Worm (Caenorhabditis elegans): ENCODE measurements around the gene srt-17.

Gene srt-17

ce11 chrV:622902-623301 lies 1.9 kb downstream of the srt-17 start, which contains the start of gene F48G7.5:
Gene F48G7.5 (minus strand): TSS chrV:622935.
- TF ChIP-seq nhr-11 (tag; optimal IDR thresholded peaks at IDR 0.05) (no peak), elt-2 (tag; optimal IDR thresholded peaks at IDR 0.05) (peak; percentile 29)

ce11 chrV:620987-621386 lies 3.8 kb downstream of the srt-17 start:
- TF ChIP-seq jun-1 (tag; optimal IDR thresholded peaks at IDR 0.05) = no peak
- TF ChIP-seq grh-1 (GFP tag; IDR thresholded peaks at IDR 0.05) = no peak
- TF ChIP-seq lin-14 (GFP tag; optimal IDR thresholded peaks at IDR 0.05) = no peak
- TF ChIP-seq ama-1 (optimal IDR thresholded peaks at IDR 0.05) = no peak
- no peak for TF ChIP-seq nhr-28 (tag; optimal IDR thresholded peaks at IDR 0.05)
- no peak for TF ChIP-seq unc-30 (tag; optimal IDR thresholded peaks at IDR 0.05)
- no peak for TF ChIP-seq xbp-1 (tag; optimal IDR thresholded peaks at IDR 0.05)
- no peak for TF ChIP-seq nhr-12 (tag; optimal IDR thresholded peaks at IDR 0.05)

ce11 chrV:619054-619453 lies 5.8 kb downstream of the srt-17 start, which contains the start of gene F48G7.4:
Gene F48G7.4 (plus strand): TSS chrV:619453.
- TF ChIP-seq snpc-4 (tag; optimal IDR thresholded peaks at IDR 0.05) (peak; percentile 13), vab-15 (tag; optimal IDR thresholded peaks at IDR 0.05) (no peak), snu-23 (GFP tag; optimal IDR thresholded peaks at IDR 0.05) (peak; percentile 86), unc-86 (tag; optimal IDR thresholded peaks at IDR 0.05) (peak; percentile 90), fkh-4 (tag; optimal IDR thresholded peaks at IDR 0.05; ENCODE audit: borderline replicate concordance) (no peak), pag-3 (tag; optimal IDR thresholded peaks at IDR 0.05; ENCODE audit: borderline replicate concordance, insufficient read depth) (no peak), C16A3.4 (tag; optimal IDR thresholded peaks at IDR 0.05) (no peak), ces-1 (GFP tag; optimal IDR thresholded peaks at IDR 0.05) (no peak), sox-4 (tag; optimal IDR thresholded peaks at IDR 0.05) (peak; percentile 13), dpl-1 (GFP tag; optimal IDR thresholded peaks at IDR 0.05) (peak; percentile 22 to 44 (median 32)), mdl-1 (tag; optimal IDR thresholded peaks at IDR 0.05) (peak in 1 of 2 experiments; percentile 11), fkh-10 (GFP tag; optimal IDR thresholded peaks at IDR 0.05) (peak; percentile 38), lin-35 (GFP tag; optimal IDR thresholded peaks at IDR 0.05) (peak; percentile 52 to 64), ets-5 (GFP tag; IDR thresholded peaks at IDR 0.05) (no peak), ama-1 (optimal IDR thresholded peaks at IDR 0.05) (no peak), pax-3 (tag; optimal IDR thresholded peaks at IDR 0.05) (peak; percentile 3), unc-62 (GFP tag; optimal IDR thresholded peaks at IDR 0.05) (no peak), sup-37 (GFP tag; optimal IDR thresholded peaks at IDR 0.05) (no peak), unc-30 (tag; optimal IDR thresholded peaks at IDR 0.05) (no peak), mab-9 (GFP tag; IDR thresholded peaks at IDR 0.05) (no peak), nhr-11 (tag; optimal IDR thresholded peaks at IDR 0.05) (peak; percentile 73), Y116A8C.19 (tag; optimal IDR thresholded peaks at IDR 0.05; ENCODE audit: borderline replicate concordance) (no peak), ceh-88 (GFP tag; IDR thresholded peaks at IDR 0.05) (no peak), nhr-71 (tag; optimal IDR thresholded peaks at IDR 0.05) (peak; percentile 91), tlp-1 (tag; optimal IDR thresholded peaks at IDR 0.05) (no peak), lin-39 (tag; optimal IDR thresholded peaks at IDR 0.05) (no peak), zag-1 (tag; optimal IDR thresholded peaks at IDR 0.05) (peak; percentile 26), nhr-12 (tag; optimal IDR thresholded peaks at IDR 0.05) (no peak), nhr-20 (tag; optimal IDR thresholded peaks at IDR 0.05) (peak; percentile 91), hpl-2 (GFP tag; optimal IDR thresholded peaks at IDR 0.05) (no peak), efl-1 (optimal IDR thresholded peaks at IDR 0.05) (peak; percentile 73 to 75), efl-1 (GFP tag; optimal IDR thresholded peaks at IDR 0.05 in 1 of 2) (peak in 1 of 2 experiments; percentile 47), ceh-8 (GFP tag; optimal IDR thresholded peaks at IDR 0.05) (no peak), nhr-84 (tag; optimal IDR thresholded peaks at IDR 0.05) (no peak), elt-3 (tag; optimal IDR thresholded peaks at IDR 0.05) (peak in 1 of 6 experiments; percentile 23), lin-14 (GFP tag; optimal IDR thresholded peaks at IDR 0.05) (peak; percentile 100), ceh-63 (GFP tag; optimal IDR thresholded peaks at IDR 0.05) (no peak), C04F5.9 (tag; optimal IDR thresholded peaks at IDR 0.05) (no peak), fkh-8 (tag; optimal IDR thresholded peaks at IDR 0.05) (peak; percentile 91), F16B12.6 (tag; optimal IDR thresholded peaks at IDR 0.05) (peak; percentile 5), egl-27 (tag; optimal IDR thresholded peaks at IDR 0.05) (peak in 1 of 2 experiments; percentile 45), aly-2 (tag; optimal IDR thresholded peaks at IDR 0.05) (peak; percentile 54), ceh-82 (tag; optimal IDR thresholded peaks at IDR 0.05) (peak; percentile 69 to 90 (median 76)), nhr-237 (tag; optimal IDR thresholded peaks at IDR 0.05) (peak; percentile 68)
